Worm (Caenorhabditis elegans) whole organism, early embryonic: ENCODE results near the gene scl-10.

Experiments used
- F13C5.2 ChIP-seq: sonication (generic microtip); optimal IDR thresholded peaks from 2 replicates; lab custom pipeline; 2017; ENCODE audit warnings: mild to moderate bottlenecking, missing genetic modification characterization, inconsistent platforms, missing compliant biosample characterization
- hnd-1 ChIP-seq: sonication (generic microtip); optimal IDR thresholded peaks from 2 replicates; lab custom pipeline; 2016; ENCODE audit warnings: missing genetic modification characterization, missing compliant biosample characterization

ce11 chrIV:13038888-13039287 lies 9.4 kb upstream of the scl-10 start, which contains the start of gene F49E11.2:
- no peak for TF ChIP-seq hnd-1 (tag; lab: Kevin White, UChicago)
- no peak for TF ChIP-seq F13C5.2 (tag; lab: Kevin White, UChicago)
